Fruit fly (Drosophila melanogaster) whole organism, wandering third instar larva: ENCODE data around the gene RpL9.
A peak's percentile ranks its signal among the peaks of the same experiment; 100 is the strongest.

Experiments
- Abd-B ChIP-seq: fragments of >200 bp; optimal IDR thresholded peaks from 2 replicates; lab custom pipeline; 2017; ENCODE audit warnings: missing biosample characterization, missing genetic modification characterization
- Hnf4 ChIP-seq: fragments of 200-800 bp; sonication (Bioruptor generic); optimal IDR thresholded peaks from 2 replicates; lab custom pipeline; 2016; ENCODE audit warnings: missing biosample characterization, mild to moderate bottlenecking, missing genetic modification characterization
- Hr78 ChIP-seq: fragments of >200 bp; optimal IDR thresholded peaks from 2 replicates; lab custom pipeline; 2017; ENCODE audit warnings: missing biosample characterization, missing genetic modification characterization
- Myc ChIP-seq: fragments of >200 bp; optimal IDR thresholded peaks from 2 replicates; lab custom pipeline; 2017
- OdsH ChIP-seq: fragments of 200-800 bp; sonication (Bioruptor generic); optimal IDR thresholded peaks from 2 replicates; lab custom pipeline; 2016; ENCODE audit warnings: missing biosample characterization, mild to moderate bottlenecking, missing genetic modification characterization
- Sp1 ChIP-seq: fragments of 200-800 bp; sonication (Bioruptor generic); optimal IDR thresholded peaks from 3 replicates; lab custom pipeline; 2019; ENCODE audit warnings: missing biosample characterization, mild to moderate bottlenecking, missing genetic modification characterization, moderate library complexity
- br ChIP-seq: fragments of 200-800 bp; sonication (Bioruptor generic); optimal IDR thresholded peaks from 2 replicates; lab custom pipeline; 2016; ENCODE audit warnings: missing biosample characterization, missing genetic modification characterization
- fru ChIP-seq: fragments of 200-800 bp; sonication (Bioruptor generic); optimal IDR thresholded peaks from 3 replicates; lab custom pipeline; 2016; ENCODE audit warnings: missing biosample characterization, mild to moderate bottlenecking, missing genetic modification characterization
- h ChIP-seq: fragments of 200-800 bp; sonication (Bioruptor generic); optimal IDR thresholded peaks from 3 replicates; lab custom pipeline; 2016; ENCODE audit warnings: missing biosample characterization, mild to moderate bottlenecking, missing genetic modification characterization
- lola ChIP-seq: fragments of >200 bp; optimal IDR thresholded peaks from 2 replicates; lab custom pipeline; 2017; ENCODE audit warnings: missing biosample characterization, missing genetic modification characterization
- pan ChIP-seq: fragments of >200 bp; optimal IDR thresholded peaks from 2 replicates; lab custom pipeline; 2017
- psq ChIP-seq: fragments of 200-800 bp; sonication (Bioruptor generic); optimal IDR thresholded peaks from 3 replicates; lab custom pipeline; 2017; ENCODE audit warnings: missing biosample characterization, mild to moderate bottlenecking, missing genetic modification characterization, moderate library complexity
- usp ChIP-seq: fragments of >200 bp; optimal IDR thresholded peaks from 2 replicates; lab custom pipeline; 2017; ENCODE audit warnings: missing biosample characterization, missing genetic modification characterization

- no peak for TF ChIP-seq pan
- TF ChIP-seq lola (GFP tag; lab: Kevin White, UChicago) = no peak
- no peak for TF ChIP-seq psq (GFP tag; lab: Kevin White, UChicago)
- TF ChIP-seq OdsH (GFP tag; lab: Kevin White, UChicago) = no peak
- TF ChIP-seq h = peak; percentile 70
- TF ChIP-seq Hr78 (GFP tag; lab: Kevin White, UChicago) = no peak
- TF ChIP-seq Hnf4 = peak; percentile 31
- TF ChIP-seq br (GFP tag; lab: Kevin White, UChicago) = no peak
- no peak for TF ChIP-seq Myc (lab: Kevin White, UChicago)
- no peak for TF ChIP-seq fru (GFP tag; lab: Kevin White, UChicago)
- no peak for TF ChIP-seq Abd-B (GFP tag; lab: Kevin White, UChicago)
- TF ChIP-seq usp (GFP tag; lab: Kevin White, UChicago) = no peak
- TF ChIP-seq Sp1 (GFP tag; lab: Kevin White, UChicago) = no peak
These were observed 42.1 kb upstream of the RpL9 start for dm6 chr2L:11046051-11046450.
